Fruit fly (Drosophila melanogaster) whole organism, wandering third instar larva: ENCODE measurements around the gene CG6785.

ENCODE experiments used
- Abd-B ChIP-seq: fragments of >200 bp; optimal IDR thresholded peaks from 2 replicates; lab custom pipeline; 2017; ENCODE audit warnings: missing biosample characterization, missing genetic modification characterization
- CrebA ChIP-seq: fragments of 200-800 bp; sonication (Bioruptor generic); optimal IDR thresholded peaks from 2 replicates; lab custom pipeline; 2016; ENCODE audit warnings: missing biosample characterization, mild to moderate bottlenecking, missing genetic modification characterization, borderline replicate concordance
- Hnf4 ChIP-seq: fragments of 200-800 bp; sonication (Bioruptor generic); optimal IDR thresholded peaks from 2 replicates; lab custom pipeline; 2016; ENCODE audit warnings: missing biosample characterization, mild to moderate bottlenecking, missing genetic modification characterization
- Hr78 ChIP-seq: fragments of >200 bp; optimal IDR thresholded peaks from 2 replicates; lab custom pipeline; 2017; ENCODE audit warnings: missing biosample characterization, missing genetic modification characterization
- Vsx2 ChIP-seq: fragments of 200-300, 225-300 bp; sonication (Bioruptor generic); optimal IDR thresholded peaks from 2 replicates; lab custom pipeline; 2018; ENCODE audit warnings: missing biosample characterization, missing genetic modification characterization; ENCODE audit not compliant: partially characterized antibody
- br ChIP-seq: fragments of 200-800 bp; sonication (Bioruptor generic); optimal IDR thresholded peaks from 2 replicates; lab custom pipeline; 2016; ENCODE audit warnings: missing biosample characterization, missing genetic modification characterization
- brk ChIP-seq: fragments of 200-800 bp; sonication (Bioruptor generic); optimal IDR thresholded peaks from 2 replicates; lab custom pipeline; 2016; ENCODE audit warnings: missing biosample characterization, mild to moderate bottlenecking, missing genetic modification characterization
- lola ChIP-seq: fragments of >200 bp; optimal IDR thresholded peaks from 2 replicates; lab custom pipeline; 2017; ENCODE audit warnings: missing biosample characterization, missing genetic modification characterization
- pan ChIP-seq: fragments of >200 bp; optimal IDR thresholded peaks from 2 replicates; lab custom pipeline; 2017
- psq ChIP-seq: fragments of 200-800 bp; sonication (Bioruptor generic); optimal IDR thresholded peaks from 3 replicates; lab custom pipeline; 2017; ENCODE audit warnings: missing biosample characterization, mild to moderate bottlenecking, missing genetic modification characterization, moderate library complexity
- sage ChIP-seq: fragments of 200-800 bp; sonication (Bioruptor generic); optimal IDR thresholded peaks from 2 replicates; lab custom pipeline; 2016; ENCODE audit warnings: missing biosample characterization, mild to moderate bottlenecking, missing genetic modification characterization
- tai ChIP-seq: sonication (Bioruptor generic); optimal IDR thresholded peaks from 2 replicates; lab custom pipeline; 2016; ENCODE audit warnings: missing biosample characterization, missing genetic modification characterization
- usp ChIP-seq: fragments of >200 bp; optimal IDR thresholded peaks from 2 replicates; lab custom pipeline; 2017; ENCODE audit warnings: missing biosample characterization, missing genetic modification characterization
- woc ChIP-seq: sonication (Bioruptor generic); optimal IDR thresholded peaks from 2 replicates; lab custom pipeline; 2016; ENCODE audit warnings: missing biosample characterization, mild to moderate bottlenecking, missing genetic modification characterization

DNA sequence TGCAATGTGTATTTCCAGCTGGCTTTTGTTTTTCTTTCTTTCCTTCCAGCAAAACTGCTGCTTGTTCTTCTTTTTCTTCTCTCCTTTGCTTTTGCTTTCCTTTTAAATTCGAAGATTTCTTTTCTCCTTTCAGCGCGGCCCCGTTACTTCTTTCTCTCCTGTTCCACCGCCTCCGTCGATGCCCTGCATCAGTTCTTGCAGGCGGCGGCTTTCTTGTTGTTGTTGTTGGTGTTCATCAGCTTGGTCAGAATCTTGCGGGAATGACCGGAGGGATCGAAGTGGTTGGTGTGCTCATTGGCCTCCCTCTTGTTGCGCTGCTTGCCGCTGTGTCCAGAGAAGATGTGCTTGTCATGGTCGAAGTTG is 559 bp upstream of the CG6785 start:
- TF ChIP-seq pan (lab: Kevin White, UChicago) (no peak), Hr78 (GFP tag; lab: Kevin White, UChicago) (no peak), psq (GFP tag; lab: Kevin White, UChicago) (peak; percentile 95), tai (GFP tag; lab: Kevin White, UChicago) (no peak), Abd-B (no peak), usp (no peak), Vsx2 (GFP tag; lab: Kevin White, UChicago) (peak; percentile 18), Hnf4 (no peak), br (GFP tag; lab: Kevin White, UChicago) (no peak), CrebA (GFP tag; lab: Kevin White, UChicago) (no peak), brk (GFP tag; lab: Kevin White, UChicago) (no peak), lola (GFP tag; lab: Kevin White, UChicago) (peak; percentile 59), woc (GFP tag; lab: Kevin White, UChicago) (no peak), sage (GFP tag; lab: Kevin White, UChicago) (no peak)
